Fruit fly (Drosophila melanogaster): Measurements from ENCODE around the gene axo.
A peak's percentile ranks its signal among the peaks of the same experiment; 100 is the strongest.

axo gene

dm6 chr3L:4697301-4697700 lies 10.2 kb upstream of the axo start, which contains the start of gene CG13713:
Gene CG13713 (plus strand): TSS chr3L:4697601.
- no peak for TF ChIP-seq CrebA (GFP tag; optimal IDR thresholded peaks at IDR 0.05; ENCODE audit: borderline replicate concordance)
- no peak for TF ChIP-seq Myc (optimal IDR thresholded peaks at IDR 0.05)
- no peak for TF ChIP-seq fru (GFP tag; optimal IDR thresholded peaks at IDR 0.05)
- no peak for TF ChIP-seq h (GFP tag; optimal IDR thresholded peaks at IDR 0.05)
- no peak for TF ChIP-seq Hnf4 (GFP tag; optimal IDR thresholded peaks at IDR 0.05)
- no peak for TF ChIP-seq Vsx2 (GFP tag; optimal IDR thresholded peaks at IDR 0.05; ENCODE audit: partially characterized antibody)
- TF ChIP-seq dmrt93B (GFP tag; optimal IDR thresholded peaks at IDR 0.05) = no peak
- TF ChIP-seq sv (GFP tag; optimal IDR thresholded peaks at IDR 0.05) = no peak

dm6 chr3L:4696380-4696779 lies 9.3 kb upstream of the axo start:
- no peak for TF ChIP-seq ey (GFP tag; optimal IDR thresholded peaks at IDR 0.05)

- TF ChIP-seq Sp1 (GFP tag; optimal IDR thresholded peaks at IDR 0.05) (no peak), CrebA (GFP tag; optimal IDR thresholded peaks at IDR 0.05; ENCODE audit: borderline replicate concordance) (no peak), OdsH (GFP tag; optimal IDR thresholded peaks at IDR 0.05) (no peak), psq (GFP tag; optimal IDR thresholded peaks at IDR 0.05) (no peak), ey (GFP tag; optimal IDR thresholded peaks at IDR 0.05) (no peak), CG9705 (GFP tag; optimal IDR thresholded peaks at IDR 0.05) (no peak), CG32264 (GFP tag; optimal IDR thresholded peaks at IDR 0.05) (no peak)
Measured at dm6 chr3L:4694823-4695222, 7.7 kb upstream of the axo start, which contains the start of gene CG15876. Gene CG15876 (minus strand): TSS chr3L:4694845.

- no peak for TF ChIP-seq sv (GFP tag; optimal IDR thresholded peaks at IDR 0.05)
- TF ChIP-seq usp (GFP tag; optimal IDR thresholded peaks at IDR 0.05) = no peak
- peak; percentile 44 for TF ChIP-seq Dif (GFP tag; optimal IDR thresholded peaks at IDR 0.05; ENCODE audit: partially characterized antibody)
- no peak for TF ChIP-seq rgr (GFP tag; optimal IDR thresholded peaks at IDR 0.05)
- TF ChIP-seq ey (GFP tag; optimal IDR thresholded peaks at IDR 0.05) = no peak
- peak in 1 of 2 experiments; percentile 51 for TF ChIP-seq dl (GFP tag; optimal IDR thresholded peaks at IDR 0.05; ENCODE audit: insufficient read depth in 1 of 2, partially characterized antibody in 2 of 2)
- no peak for TF ChIP-seq foxo (GFP tag; optimal IDR thresholded peaks at IDR 0.05)
- TF ChIP-seq Dfd (GFP tag; optimal IDR thresholded peaks at IDR 0.05) = no peak
- no peak for TF ChIP-seq br (GFP tag; optimal IDR thresholded peaks at IDR 0.05)
Measured at dm6 chr3L:4692177-4693134, 5.3 kb upstream of the axo start, which contains the start of gene RhoGEF64C. Gene RhoGEF64C (plus strand): TSS chr3L:4692783.

- TF ChIP-seq Myc (optimal IDR thresholded peaks at IDR 0.05) (no peak), sage (GFP tag; optimal IDR thresholded peaks at IDR 0.05) (no peak), Mio (GFP tag; optimal IDR thresholded peaks at IDR 0.05) (no peak)
Measured at dm6 chr3L:4691775-4692174, 4.7 kb upstream of the axo start.

- peak; percentile 4 for TF ChIP-seq br (GFP tag; optimal IDR thresholded peaks at IDR 0.05)
- peak; percentile 4 for TF ChIP-seq woc (GFP tag; optimal IDR thresholded peaks at IDR 0.05)
- no peak for TF ChIP-seq psq (GFP tag; optimal IDR thresholded peaks at IDR 0.05)
- peak in 1 of 2 experiments; percentile 20 for TF ChIP-seq foxo (GFP tag; optimal IDR thresholded peaks at IDR 0.05)
- peak; percentile 50 for TF ChIP-seq tai (GFP tag; optimal IDR thresholded peaks at IDR 0.05)
- TF ChIP-seq N (GFP tag; optimal IDR thresholded peaks at IDR 0.05) = no peak
- TF ChIP-seq Hnf4 (GFP tag; optimal IDR thresholded peaks at IDR 0.05) = peak; percentile 14
- peak; percentile 35 for TF ChIP-seq Myc (optimal IDR thresholded peaks at IDR 0.05)
- peak; percentile 27 for TF ChIP-seq HLH106 (tag; optimal IDR thresholded peaks at IDR 0.05)
- no peak for TF ChIP-seq Mio (GFP tag; optimal IDR thresholded peaks at IDR 0.05)
- TF ChIP-seq h (GFP tag; optimal IDR thresholded peaks at IDR 0.05) = peak; percentile 15
- TF ChIP-seq rgr (GFP tag; optimal IDR thresholded peaks at IDR 0.05) = peak; percentile 23
- TF ChIP-seq OdsH (GFP tag; optimal IDR thresholded peaks at IDR 0.05) = peak; percentile 3
- no peak for TF ChIP-seq jim (GFP tag; optimal IDR thresholded peaks at IDR 0.05)
- TF ChIP-seq ey (GFP tag; optimal IDR thresholded peaks at IDR 0.05) = peak; percentile 18
Measured at dm6 chr3L:4690698-4691097, 3.6 kb upstream of the axo start.
